Worm (Caenorhabditis elegans): ENCODE data around the gene Y51A2B.2.

DNA sequence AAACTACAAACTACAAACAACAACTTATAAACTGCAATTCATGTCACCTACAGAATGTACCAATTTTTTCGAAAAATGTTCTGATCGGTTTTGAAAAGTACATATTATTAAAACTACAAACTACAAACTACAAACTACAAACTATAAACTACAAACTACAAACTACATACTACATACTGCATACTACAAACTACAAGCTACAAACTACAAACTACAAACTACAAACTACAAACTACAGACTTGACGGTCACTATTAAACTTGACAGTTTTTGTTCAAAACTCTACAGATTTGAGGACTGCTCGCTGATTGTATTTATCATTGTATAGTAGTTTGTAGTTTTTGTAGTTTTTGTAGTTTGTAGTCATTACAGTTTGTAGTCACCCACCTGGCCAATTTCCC, 20.0 kb upstream of the Y51A2B.2 start:
- TF ChIP-seq him-1 (tag; optimal IDR thresholded peaks at IDR 0.05) (no peak), W03F9.2 (tag; optimal IDR thresholded peaks at IDR 0.05) (no peak), dao-5 (tag; optimal IDR thresholded peaks at IDR 0.05) (no peak)
